Fruit fly (Drosophila melanogaster) Kc167 (cell line): ENCODE data around the gene Top3alpha.

Experiments used
- Myc ChIP-seq: fragments of >200 bp; optimal IDR thresholded peaks from 2 replicates; lab custom pipeline; 2017; ENCODE audit warnings: missing external identifiers
- Sin3A ChIP-seq: fragments of >200 bp; optimal IDR thresholded peaks from 2 replicates; lab custom pipeline; 2018; ENCODE audit warnings: missing external identifiers
- h ChIP-seq: fragments of >200 bp; optimal IDR thresholded peaks from 3 replicates; lab custom pipeline; 2018; ENCODE audit warnings: missing external identifiers
- insv ChIP-seq: fragments of >200 bp; optimal IDR thresholded peaks from 3 replicates; lab custom pipeline; 2018; ENCODE audit warnings: missing external identifiers
- psq ChIP-seq: fragments of >200 bp; optimal IDR thresholded peaks from 2 replicates; lab custom pipeline; 2017; ENCODE audit warnings: missing external identifiers
- ttk ChIP-seq: sonication (Bioruptor generic); optimal IDR thresholded peaks from 2 replicates; lab custom pipeline; 2017; ENCODE audit warnings: missing external identifiers

Top3alpha gene

dm6 chr2L:19508361-19508918, 10.5 kb downstream of the Top3alpha start, which contains the start of gene cyst:
Gene cyst (minus strand): TSS chr2L:19508764.
- TF ChIP-seq h (lab: Kevin White, UChicago) = no peak
- no peak for TF ChIP-seq insv (lab: Kevin White, UChicago)
- TF ChIP-seq Myc (lab: Kevin White, UChicago) = no peak
- TF ChIP-seq ttk (lab: Kevin White, UChicago) = no peak
- TF ChIP-seq Sin3A (lab: Kevin White, UChicago) = no peak
- no peak for TF ChIP-seq psq (lab: Kevin White, UChicago)

- TF ChIP-seq Sin3A (lab: Kevin White, UChicago) (no peak), Myc (lab: Kevin White, UChicago) (no peak), psq (lab: Kevin White, UChicago) (no peak), h (lab: Kevin White, UChicago) (no peak), ttk (lab: Kevin White, UChicago) (no peak), insv (lab: Kevin White, UChicago) (no peak)
Measured at dm6 chr2L:19512184-19512583, 14.2 kb downstream of the Top3alpha start.

dm6 chr2L:19516062-19516461, 18.1 kb downstream of the Top3alpha start:
- TF ChIP-seq insv (lab: Kevin White, UChicago) = no peak
- no peak for TF ChIP-seq psq (lab: Kevin White, UChicago)
- TF ChIP-seq Sin3A (lab: Kevin White, UChicago) = no peak
- no peak for TF ChIP-seq h (lab: Kevin White, UChicago)
- TF ChIP-seq ttk (lab: Kevin White, UChicago) = no peak
- no peak for TF ChIP-seq Myc (lab: Kevin White, UChicago)

- TF ChIP-seq Sin3A (lab: Kevin White, UChicago) = no peak
- no peak for TF ChIP-seq Myc (lab: Kevin White, UChicago)
- no peak for TF ChIP-seq psq (lab: Kevin White, UChicago)
- TF ChIP-seq ttk (lab: Kevin White, UChicago) = no peak
- TF ChIP-seq insv (lab: Kevin White, UChicago) = no peak
- no peak for TF ChIP-seq h (lab: Kevin White, UChicago)
Measured at dm6 chr2L:19517154-19517814, 19.3 kb downstream of the Top3alpha start, which contains the start of gene Hasp. Gene Hasp (minus strand): TSS chr2L:19517204.

- TF ChIP-seq ttk (lab: Kevin White, UChicago) (no peak), h (lab: Kevin White, UChicago) (no peak), psq (lab: Kevin White, UChicago) (no peak), Myc (lab: Kevin White, UChicago) (no peak), Sin3A (lab: Kevin White, UChicago) (no peak), insv (lab: Kevin White, UChicago) (no peak)
Measured at dm6 chr2L:19518636-19519086, 20.7 kb downstream of the Top3alpha start, which contains the start of gene CG10132. Gene CG10132 (plus strand): TSS chr2L:19518824.

- TF ChIP-seq h (lab: Kevin White, UChicago) (no peak), ttk (lab: Kevin White, UChicago) (no peak), Sin3A (lab: Kevin White, UChicago) (no peak), Myc (lab: Kevin White, UChicago) (no peak), insv (lab: Kevin White, UChicago) (no peak), psq (lab: Kevin White, UChicago) (no peak)
Measured at dm6 chr2L:19519611-19520010, 21.6 kb downstream of the Top3alpha start.

- TF ChIP-seq psq (lab: Kevin White, UChicago) (no peak), ttk (lab: Kevin White, UChicago) (no peak), insv (lab: Kevin White, UChicago) (no peak), Sin3A (lab: Kevin White, UChicago) (no peak)
Measured at dm6 chr2L:19526316-19526715, 28.3 kb downstream of the Top3alpha start, which contains the start of the genes Dpm1 and CG10137. Gene Dpm1 (minus strand): TSS chr2L:19526368. Gene CG10137 (plus strand): TSS chr2L:19526686.

dm6 chr2L:19526844-19527243, 28.9 kb downstream of the Top3alpha start:
- TF ChIP-seq Sin3A (lab: Kevin White, UChicago) (no peak), psq (lab: Kevin White, UChicago) (no peak), insv (lab: Kevin White, UChicago) (no peak), Myc (lab: Kevin White, UChicago) (no peak), h (lab: Kevin White, UChicago) (no peak), ttk (lab: Kevin White, UChicago) (no peak)

dm6 chr2L:19528308-19528707, 30.3 kb downstream of the Top3alpha start:
- no peak for TF ChIP-seq insv (lab: Kevin White, UChicago)
- TF ChIP-seq Myc (lab: Kevin White, UChicago) = no peak
- no peak for TF ChIP-seq psq (lab: Kevin White, UChicago)
- no peak for TF ChIP-seq h (lab: Kevin White, UChicago)
- TF ChIP-seq ttk (lab: Kevin White, UChicago) = no peak
- no peak for TF ChIP-seq Sin3A (lab: Kevin White, UChicago)

- TF ChIP-seq h (lab: Kevin White, UChicago) = no peak
Measured at dm6 chr2L:19530092-19530491, 32.1 kb downstream of the Top3alpha start, which contains the start of gene CG10165. Gene CG10165 (minus strand): TSS chr2L:19530305.

dm6 chr2L:19533247-19533646, 35.3 kb downstream of the Top3alpha start, which contains the start of gene CG33116:
Gene CG33116 (plus strand): TSS chr2L:19533479.
- TF ChIP-seq Sin3A (lab: Kevin White, UChicago) (no peak), insv (lab: Kevin White, UChicago) (no peak), psq (lab: Kevin White, UChicago) (no peak), ttk (lab: Kevin White, UChicago) (no peak), Myc (lab: Kevin White, UChicago) (no peak), h (lab: Kevin White, UChicago) (no peak)
